Worm (Caenorhabditis elegans): Measurements from ENCODE around the gene lido-10.

DNA sequence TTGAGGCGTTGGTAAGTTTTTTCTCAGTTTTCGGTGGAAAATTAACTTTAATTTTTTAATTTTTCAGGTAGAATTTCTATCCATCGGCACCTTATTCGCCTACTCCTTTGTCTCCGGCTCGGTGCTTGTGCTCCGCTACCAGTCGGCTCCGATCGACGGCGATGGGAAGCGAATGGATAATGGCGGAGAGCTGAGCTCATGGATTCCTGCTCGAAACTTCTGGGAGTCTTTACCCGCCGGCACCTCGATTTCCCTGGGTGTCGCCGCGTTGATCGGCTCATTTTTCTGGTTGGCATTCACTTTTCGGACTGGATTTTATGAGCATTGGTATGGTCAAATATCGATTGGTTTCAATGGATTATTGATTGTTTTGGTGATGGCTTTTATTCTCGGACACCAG is 32.6 kb downstream of the lido-10 start:
- TF ChIP-seq fos-1 (tag; optimal IDR thresholded peaks at IDR 0.05) (no peak), lin-13 (GFP tag; optimal IDR thresholded peaks at IDR 0.05) (no peak), zag-1 (tag; optimal IDR thresholded peaks at IDR 0.05) (no peak), egl-43 (GFP tag; IDR thresholded peaks at IDR 0.05) (no peak), nhr-25 (tag; optimal IDR thresholded peaks at IDR 0.05; ENCODE audit: borderline replicate concordance, insufficient read depth) (no peak), snpc-4 (tag; optimal IDR thresholded peaks at IDR 0.05) (no peak), nhr-102 (tag; optimal IDR thresholded peaks at IDR 0.05) (no peak)
